Worm (Caenorhabditis elegans): ENCODE results near the gene ptr-4.

ptr-4 gene

ce11 chrX:6041995-6042481 is 23.7 kb downstream of the ptr-4 start (continued):
- TF ChIP-seq snpc-4 (tag; optimal IDR thresholded peaks at IDR 0.05) = no peak
- TF ChIP-seq elt-3 (tag; optimal IDR thresholded peaks at IDR 0.05) = peak in 2 of 3 experiments; percentile 14 to 55
- peak; percentile 92 for TF ChIP-seq elt-2 (tag; optimal IDR thresholded peaks at IDR 0.05)
- no peak for TF ChIP-seq fkh-2 (tag; optimal IDR thresholded peaks at IDR 0.05)
- TF ChIP-seq ceh-28 (tag; optimal IDR thresholded peaks at IDR 0.05) = peak; percentile 44
- TF ChIP-seq nhr-237 (tag; optimal IDR thresholded peaks at IDR 0.05) = no peak
- TF ChIP-seq daf-12 (tag; optimal IDR thresholded peaks at IDR 0.05) = no peak

DNA sequence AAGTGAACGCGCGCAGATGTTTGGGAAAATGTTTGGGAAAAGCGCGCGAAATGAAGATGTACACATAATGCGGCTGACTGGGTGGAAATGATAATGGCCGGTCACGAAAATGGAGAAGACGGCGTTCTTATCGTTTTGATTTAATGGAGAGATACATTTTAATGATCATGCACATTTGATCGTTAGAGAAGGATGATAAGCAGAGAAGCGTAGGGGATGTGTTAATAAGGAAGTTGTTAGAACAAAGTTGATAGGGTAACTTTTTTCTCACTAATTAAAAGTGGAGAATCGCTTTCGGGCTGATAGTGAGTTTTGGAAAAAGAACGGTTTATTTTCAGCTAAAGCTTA is 24.7 kb downstream of the ptr-4 start:
- TF ChIP-seq elt-2 (tag; optimal IDR thresholded peaks at IDR 0.05) (peak; percentile 68), ceh-28 (tag; optimal IDR thresholded peaks at IDR 0.05) (peak; percentile 32), pha-4 (tag; optimal IDR thresholded peaks at IDR 0.05) (no peak), fkh-10 (GFP tag; optimal IDR thresholded peaks at IDR 0.05) (no peak)

DNA sequence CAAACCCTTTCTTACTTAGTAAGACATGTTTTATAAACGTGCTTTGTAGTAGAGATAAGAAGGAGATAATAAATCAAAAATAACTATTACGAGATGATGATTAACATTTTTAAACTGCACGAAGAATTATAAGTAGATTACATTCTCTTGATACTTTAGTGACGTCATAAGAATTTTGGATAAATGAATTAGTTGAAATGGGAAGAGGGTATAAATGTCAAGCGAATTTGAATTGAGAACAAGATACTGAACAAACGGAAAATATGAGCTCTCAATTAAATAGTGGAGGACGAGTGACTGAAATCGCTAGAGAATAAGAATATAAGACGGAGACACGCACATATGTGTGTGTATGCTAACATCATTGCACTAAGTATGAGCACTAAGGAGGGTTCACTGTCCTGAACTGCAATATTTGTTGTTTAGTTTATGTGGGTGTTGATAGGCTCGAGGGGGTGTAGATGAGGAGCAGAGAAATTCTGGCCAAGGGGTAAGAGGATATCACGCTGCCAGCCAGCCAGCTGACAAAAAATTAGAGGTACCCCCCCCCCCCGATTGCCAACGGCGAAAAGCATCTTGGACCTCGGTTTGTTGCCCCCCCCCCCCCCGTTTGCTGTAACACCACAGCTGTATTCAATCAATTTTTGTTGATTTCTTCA is 25.2 kb downstream of the ptr-4 start:
- TF ChIP-seq ama-1 (optimal IDR thresholded peaks at IDR 0.05) (peak; percentile 10), jun-1 (tag; optimal IDR thresholded peaks at IDR 0.05) (no peak), pqm-1 (tag; optimal IDR thresholded peaks at IDR 0.05) (no peak), nhr-77 (tag; optimal IDR thresholded peaks at IDR 0.05) (no peak), lsy-12 (tag; optimal IDR thresholded peaks at IDR 0.05) (peak; percentile 31), hmg-11 (tag; optimal IDR thresholded peaks at IDR 0.05) (no peak)

- TF ChIP-seq aly-2 (tag; optimal IDR thresholded peaks at IDR 0.05) = no peak
- no peak for TF ChIP-seq nhr-25 (tag; optimal IDR thresholded peaks at IDR 0.05)
- no peak for TF ChIP-seq ztf-4 (tag; optimal IDR thresholded peaks at IDR 0.05)
- no peak for TF ChIP-seq nhr-237 (tag; optimal IDR thresholded peaks at IDR 0.05)
- TF ChIP-seq lin-15B (tag; optimal IDR thresholded peaks at IDR 0.05) = no peak
- TF ChIP-seq mdl-1 (tag; optimal IDR thresholded peaks at IDR 0.05) = no peak
- no peak for TF ChIP-seq unc-39 (tag; optimal IDR thresholded peaks at IDR 0.05)
- no peak for TF ChIP-seq eor-1 (tag; optimal IDR thresholded peaks at IDR 0.05)
- TF ChIP-seq nhr-77 (tag; optimal IDR thresholded peaks at IDR 0.05) = no peak
- TF ChIP-seq ceh-82 (tag; optimal IDR thresholded peaks at IDR 0.05) = no peak
- TF ChIP-seq nhr-76 (tag; optimal IDR thresholded peaks at IDR 0.05) = no peak
- no peak for TF ChIP-seq nhr-28 (tag; optimal IDR thresholded peaks at IDR 0.05)
- no peak for TF ChIP-seq elt-2 (tag; optimal IDR thresholded peaks at IDR 0.05)
- no peak for TF ChIP-seq pqm-1 (tag; optimal IDR thresholded peaks at IDR 0.05)
- TF ChIP-seq fkh-10 (GFP tag; optimal IDR thresholded peaks at IDR 0.05) = no peak
- TF ChIP-seq elt-1 (tag; optimal IDR thresholded peaks at IDR 0.05) = no peak
- no peak for TF ChIP-seq tbx-2 (tag; optimal IDR thresholded peaks at IDR 0.05)
These were observed 26.2 kb downstream of the ptr-4 start, which contains the start of gene hsp-25 for ce11 chrX:6039544-6039943. TSS of gene hsp-25 (minus strand) at chrX:6039644.

DNA sequence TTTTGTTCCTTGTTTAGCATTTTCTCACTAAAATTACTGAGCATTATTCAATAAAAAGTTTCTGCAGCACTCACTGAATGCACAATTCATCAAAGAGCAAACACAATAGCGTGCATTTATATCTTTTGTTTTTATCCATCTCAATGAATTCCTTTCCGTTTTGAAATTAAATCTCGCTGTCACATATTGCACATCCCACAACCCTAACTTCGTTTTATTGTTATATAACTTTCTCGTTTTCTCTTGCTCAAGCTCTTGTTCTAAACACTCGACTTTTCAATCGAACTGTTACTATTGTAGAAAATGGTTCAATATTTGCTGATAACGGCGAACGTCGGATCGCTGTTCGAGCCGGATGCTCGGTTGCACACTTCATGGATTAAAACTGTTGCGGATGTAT is 34.6 kb downstream of the ptr-4 start, which contains the start of gene ipp-5:
ipp-5 (plus strand) TSS at position 301 of the 400 bp plus-strand sequence.
- TF ChIP-seq elt-3 (tag; optimal IDR thresholded peaks at IDR 0.05) (no peak), ceh-28 (tag; optimal IDR thresholded peaks at IDR 0.05) (no peak)

- TF ChIP-seq elt-1 (tag; optimal IDR thresholded peaks at IDR 0.05) (peak; percentile 49), nhr-25 (tag; optimal IDR thresholded peaks at IDR 0.05) (peak; percentile 29), nhr-237 (tag; optimal IDR thresholded peaks at IDR 0.05) (no peak), ceh-16 (tag; optimal IDR thresholded peaks at IDR 0.05) (peak; percentile 34), sea-2 (GFP tag; optimal IDR thresholded peaks at IDR 0.05) (no peak)
These were observed 36.7 kb downstream of the ptr-4 start for ce11 chrX:6029075-6029474.
